Worm (Caenorhabditis elegans): ENCODE data around the gene asb-2.

DNA sequence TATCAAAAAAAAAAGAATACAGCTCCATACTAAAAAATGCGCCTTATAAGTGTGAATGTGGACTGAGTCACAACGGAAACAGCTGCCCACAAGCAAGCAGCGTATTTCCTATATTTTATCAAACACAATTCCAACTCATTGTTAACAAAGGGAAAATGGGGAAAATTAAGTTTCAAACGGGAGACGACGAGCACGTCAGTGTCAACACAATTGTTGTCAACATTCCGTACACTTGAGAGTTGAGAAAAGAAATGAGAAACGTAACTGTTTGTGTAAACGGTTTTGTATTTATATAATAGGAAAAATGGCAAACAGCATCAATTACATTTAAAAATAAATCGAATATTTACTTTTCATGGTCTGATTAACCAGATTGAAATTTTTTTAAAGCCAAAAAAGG lies 29.9 kb upstream of the asb-2 start:
- TF ChIP-seq ztf-23 (GFP tag; IDR thresholded peaks at IDR 0.05) = no peak
- TF ChIP-seq klf-2 (GFP tag; conservative IDR thresholded peaks at IDR 0.05) = no peak
- no peak for TF ChIP-seq tab-1 (GFP tag; IDR thresholded peaks at IDR 0.05)

Measured in whole organism, midembryonic.